Fruit fly (Drosophila melanogaster) whole organism, embryonic: Measurements from ENCODE around the gene RpS28b.

Experiments used
- Asciz ChIP-seq: fragments of 200-800 bp; sonication (Bioruptor generic); optimal IDR thresholded peaks from 2 replicates; lab custom pipeline; 2017; ENCODE audit warnings: missing biosample characterization, mild to moderate bottlenecking, missing genetic modification characterization, missing genetic modification reagents
- B-H2 ChIP-seq: fragments of 200-800 bp; sonication (Bioruptor generic); optimal IDR thresholded peaks from 2 replicates; lab custom pipeline; 2018; ENCODE audit warnings: missing biosample characterization, mild to moderate bottlenecking, missing genetic modification characterization
- CG10431 ChIP-seq: fragments of 200-800 bp; sonication (Bioruptor generic); optimal IDR thresholded peaks from 3 replicates; lab custom pipeline; 2018; ENCODE audit warnings: missing biosample characterization, mild to moderate bottlenecking, missing genetic modification characterization
- CG11247 ChIP-seq: fragments of 200-800 bp; sonication (Bioruptor generic); IDR thresholded peaks from 2 replicates; pipeline ENCODE4 v1.3.6; 2022; ENCODE audit warnings: missing biosample characterization, missing genetic modification characterization
- CG13624 ChIP-seq: fragments of 200-800 bp; sonication (Bioruptor generic); optimal IDR thresholded peaks from 2 replicates; lab custom pipeline; 2016; ENCODE audit warnings: missing biosample characterization, missing genetic modification characterization
- CG14860 ChIP-seq: fragments of 200-800 bp; sonication (Bioruptor generic); IDR thresholded peaks from 3 replicates; pipeline ENCODE4 v1.3.6; 2022; ENCODE audit warnings: missing biosample characterization, missing genetic modification characterization; ENCODE audit not compliant: partially characterized antibody
- CG15479 ChIP-seq: fragments of 200-800 bp; sonication (Bioruptor generic); optimal IDR thresholded peaks from 3 replicates; lab custom pipeline; 2019; ENCODE audit warnings: missing biosample characterization, mild to moderate bottlenecking, missing genetic modification characterization, moderate library complexity
- CG16813 ChIP-seq: fragments of 200-800 bp; sonication (Bioruptor generic); IDR thresholded peaks from 3 replicates; pipeline ENCODE4 v1.3.6; 2022; ENCODE audit warnings: missing biosample characterization, missing genetic modification characterization; ENCODE audit not compliant: partially characterized antibody
- CG16815 ChIP-seq: fragments of 200-800 bp; sonication (Bioruptor generic); optimal IDR thresholded peaks from 3 replicates; lab custom pipeline; 2017; ENCODE audit warnings: missing biosample characterization, mild to moderate bottlenecking, missing genetic modification characterization
- CG18619 ChIP-seq: fragments of 200-800 bp; sonication (Bioruptor generic); optimal IDR thresholded peaks from 3 replicates; lab custom pipeline; 2017; ENCODE audit warnings: missing biosample characterization, mild to moderate bottlenecking, missing genetic modification characterization
- CG2129 ChIP-seq: fragments of 200-800 bp; sonication (Bioruptor generic); IDR thresholded peaks from 2 replicates; pipeline ENCODE4 v1.3.6; 2022; ENCODE audit warnings: missing biosample characterization, missing genetic modification characterization; ENCODE audit not compliant: partially characterized antibody
- CG2889 ChIP-seq: fragments of 200-800 bp; sonication (Bioruptor generic); IDR thresholded peaks from 3 replicates; pipeline ENCODE4 v1.3.6; 2022; ENCODE audit warnings: missing biosample characterization, missing genetic modification characterization
- CG34376 ChIP-seq: fragments of 200-800 bp; sonication (Bioruptor generic); optimal IDR thresholded peaks from 2 replicates; lab custom pipeline; 2018; ENCODE audit warnings: missing biosample characterization, mild to moderate bottlenecking, missing genetic modification characterization
- CG3726 ChIP-seq: fragments of 200-800 bp; sonication (Bioruptor generic); IDR thresholded peaks from 3 replicates; pipeline ENCODE4, ENCODE4 v1.3.6; 2022; ENCODE audit warnings: missing biosample characterization, missing genetic modification characterization
- CG5180 ChIP-seq: fragments of 200-800 bp; sonication (Bioruptor generic); optimal IDR thresholded peaks from 3 replicates; lab custom pipeline; 2017; ENCODE audit warnings: missing biosample characterization, missing genetic modification characterization, mild to moderate bottlenecking, moderate library complexity, missing genetic modification reagents
- CG6175 ChIP-seq: fragments of 200-800 bp; sonication (Bioruptor generic); IDR thresholded peaks from 3 replicates; pipeline ENCODE4 v1.3.6; 2022; ENCODE audit warnings: missing biosample characterization, missing genetic modification characterization
- CG6254 ChIP-seq: fragments of 200-800 bp; sonication (Bioruptor generic); optimal IDR thresholded peaks from 3 replicates; lab custom pipeline; 2017; ENCODE audit warnings: mild to moderate bottlenecking, missing biosample characterization, missing genetic modification reagents, missing genetic modification characterization
- CG6272 ChIP-seq: fragments of 200-800 bp; sonication (Bioruptor generic); IDR thresholded peaks from 2 replicates; pipeline ENCODE4 v1.3.6; 2022; ENCODE audit warnings: missing biosample characterization, missing genetic modification characterization
- CG8388 ChIP-seq: fragments of 200-800 bp; sonication (Bioruptor generic); optimal IDR thresholded peaks from 2 replicates; lab custom pipeline; 2019; ENCODE audit warnings: missing biosample characterization, mild to moderate bottlenecking, missing genetic modification characterization, moderate library complexity
- CG9215 ChIP-seq: fragments of 200-800 bp; sonication (Bioruptor generic); IDR thresholded peaks from 2 replicates; pipeline ENCODE4 v1.3.6; 2022; ENCODE audit warnings: missing biosample characterization, missing genetic modification characterization
- CG9727 ChIP-seq: fragments of 200-800 bp; sonication (Bioruptor generic); optimal IDR thresholded peaks from 3 replicates; lab custom pipeline; 2017; ENCODE audit warnings: missing biosample characterization, mild to moderate bottlenecking, missing genetic modification characterization
- Chrac-16 ChIP-seq: fragments of 200-800 bp; sonication (Bioruptor generic); optimal IDR thresholded peaks from 3 replicates; lab custom pipeline; 2016; ENCODE audit warnings: missing biosample characterization, missing genetic modification characterization
- Ets65A ChIP-seq: fragments of 200-800 bp; sonication (Bioruptor generic); peaks from one replicate; lab custom pipeline; 2016; ENCODE audit warnings: missing biosample characterization, missing genetic modification characterization
- Fer3 ChIP-seq: fragments of 200-800 bp; sonication (Bioruptor generic); optimal IDR thresholded peaks from 2 replicates; lab custom pipeline; 2018; ENCODE audit warnings: missing biosample characterization, mild to moderate bottlenecking, missing genetic modification characterization, moderate library complexity
- Hmr ChIP-seq: fragments of 200-800 bp; sonication (Bioruptor generic); optimal IDR thresholded peaks from 3 replicates; lab custom pipeline; 2017; ENCODE audit warnings: mild to moderate bottlenecking, missing biosample characterization, missing genetic modification reagents, missing genetic modification characterization
- Mad ChIP-seq: fragments of 200-800 bp; sonication (Bioruptor generic); optimal IDR thresholded peaks from 2 replicates; lab custom pipeline; 2016; ENCODE audit warnings: missing biosample characterization, missing genetic modification characterization
- Stat92E ChIP-seq, 3 experiments: fragments of >200 bp in 2 of 3; fragments of 200-800 bp in 1 of 3; sonication (Bioruptor generic) in 1 of 3; optimal IDR thresholded peaks; 2 replicates each; lab custom pipeline; 2017 to 2019; ENCODE audit warnings: missing biosample characterization in 3 of 3, missing genetic modification characterization in 3 of 3, mild to moderate bottlenecking in 1 of 3, moderate library complexity in 1 of 3
- Vsx1 ChIP-seq: fragments of 200-800 bp; sonication (Bioruptor generic); optimal IDR thresholded peaks from 2 replicates; lab custom pipeline; 2017; ENCODE audit warnings: missing biosample characterization, mild to moderate bottlenecking, missing genetic modification characterization, missing genetic modification reagents
- ap ChIP-seq: fragments of 200-800 bp; sonication (Bioruptor generic); IDR thresholded peaks from 2 replicates; pipeline ENCODE4 v1.3.6; 2022; ENCODE audit warnings: missing biosample characterization, missing genetic modification characterization
- bcd ChIP-seq: fragments of 200-800 bp; sonication (Bioruptor generic); optimal IDR thresholded peaks from 2 replicates; lab custom pipeline; 2017; ENCODE audit warnings: missing biosample characterization, mild to moderate bottlenecking, missing genetic modification characterization
- btn ChIP-seq: fragments of 200-800 bp; sonication (Bioruptor generic); optimal IDR thresholded peaks from 2 replicates; lab custom pipeline; 2016; ENCODE audit warnings: missing biosample characterization, missing genetic modification characterization
- chif ChIP-seq, 2 experiments: fragments of 200-800 bp; sonication (Bioruptor generic); optimal IDR thresholded peaks; 3 replicates each; lab custom pipeline; 2016; ENCODE audit warnings: missing biosample characterization in 2 of 2, missing genetic modification characterization in 2 of 2
- ewg ChIP-seq: fragments of 200-800 bp; sonication (Bioruptor generic); optimal IDR thresholded peaks from 3 replicates; lab custom pipeline; 2017; ENCODE audit warnings: mild to moderate bottlenecking, missing biosample characterization, missing genetic modification reagents, missing genetic modification characterization
- exex ChIP-seq: fragments of 200-800 bp; sonication (Bioruptor generic); optimal IDR thresholded peaks from 4 replicates; lab custom pipeline; 2018; ENCODE audit warnings: missing biosample characterization, mild to moderate bottlenecking, missing genetic modification characterization, moderate library complexity
- hbn ChIP-seq: fragments of 200-800 bp; sonication (Bioruptor generic); IDR thresholded peaks from 2 replicates; pipeline ENCODE4 v1.3.6; 2022; ENCODE audit warnings: missing biosample characterization, missing genetic modification characterization; ENCODE audit not compliant: partially characterized antibody
- knrl ChIP-seq: fragments of 200-800 bp; sonication (Bioruptor generic); IDR thresholded peaks from 3 replicates; pipeline ENCODE4 v1.3.6; 2022; ENCODE audit warnings: missing biosample characterization, missing genetic modification characterization; ENCODE audit not compliant: partially characterized antibody
- lov ChIP-seq, 2 experiments: fragments of 200-800 bp in 1 of 2; fragments of >200 bp in 1 of 2; sonication (Bioruptor generic) in 1 of 2; IDR thresholded peaks in 1 of 2; optimal IDR thresholded peaks in 1 of 2; 2 replicates in 1 of 2; 3 replicates in 1 of 2; pipeline versions ENCODE4 v1.3.6 to Lab custom; 2017 to 2022; ENCODE audit warnings: missing biosample characterization in 1 of 2, missing genetic modification characterization in 1 of 2
- nmo ChIP-seq: fragments of 200-800 bp; sonication (Bioruptor generic); optimal IDR thresholded peaks from 2 replicates; lab custom pipeline; 2018; ENCODE audit warnings: missing biosample characterization, mild to moderate bottlenecking, missing genetic modification characterization, moderate library complexity
- odd ChIP-seq: fragments of 200-800 bp; sonication (Bioruptor generic); optimal IDR thresholded peaks from 2 replicates; lab custom pipeline; 2017; ENCODE audit warnings: missing biosample characterization, mild to moderate bottlenecking, missing genetic modification characterization
- pnt ChIP-seq: fragments of 200-800 bp; sonication (Bioruptor generic); optimal IDR thresholded peaks from 3 replicates; lab custom pipeline; 2016; ENCODE audit warnings: missing biosample characterization, missing genetic modification characterization
- prd ChIP-seq, 3 experiments: fragments of >200 bp in 2 of 3; fragments of 200-800 bp in 1 of 3; sonication (Bioruptor generic) in 1 of 3; optimal IDR thresholded peaks in 2 of 3; IDR thresholded peaks in 1 of 3; 2 replicates in 2 of 3; 3 replicates in 1 of 3; pipeline versions ENCODE4 v1.3.6 to Lab custom; 2017 to 2022; ENCODE audit warnings: missing biosample characterization in 1 of 3, missing genetic modification characterization in 1 of 3
- psq ChIP-seq: fragments of 200-800 bp; sonication (Bioruptor generic); optimal IDR thresholded peaks from 2 replicates; lab custom pipeline; 2017; ENCODE audit warnings: missing biosample characterization, missing genetic modification characterization
- sima ChIP-seq: fragments of 200-800 bp; sonication (Bioruptor generic); optimal IDR thresholded peaks from 2 replicates; lab custom pipeline; 2016; ENCODE audit warnings: missing biosample characterization, missing genetic modification characterization
- ssp ChIP-seq: fragments of 200-800 bp; sonication (Bioruptor generic); IDR thresholded peaks from 2 replicates; pipeline ENCODE4 v1.3.6; 2022; ENCODE audit warnings: missing biosample characterization, missing genetic modification characterization
- stwl ChIP-seq: fragments of 200-800 bp; sonication (Bioruptor generic); optimal IDR thresholded peaks from 3 replicates; lab custom pipeline; 2018; ENCODE audit warnings: missing biosample characterization, mild to moderate bottlenecking, missing genetic modification characterization, moderate library complexity
- tgo ChIP-seq: fragments of 200-800 bp; sonication (Bioruptor generic); IDR thresholded peaks from 3 replicates; pipeline ENCODE4 v1.3.6; 2022; ENCODE audit warnings: missing biosample characterization, missing genetic modification characterization
- trh ChIP-seq: fragments of 200-800 bp; sonication (Bioruptor generic); optimal IDR thresholded peaks from 2 replicates; lab custom pipeline; 2016; ENCODE audit warnings: missing biosample characterization, missing genetic modification characterization

Gene RpS28b

dm6 chrX:9600083-9600817 lies 45.8 kb downstream of the RpS28b start (continued):
- no peak for TF ChIP-seq CG15479 (GFP tag; lab: Kevin White, UChicago)
- peak; percentile 69 for TF ChIP-seq tgo (GFP tag; lab: Robert Waterston, UW)
- TF ChIP-seq pnt (GFP tag; lab: Kevin White, UChicago) = peak; percentile 71
- no peak for TF ChIP-seq B-H2 (GFP tag; lab: Kevin White, UChicago)
- peak; percentile 66 for TF ChIP-seq CG8388
- peak; percentile 39 for TF ChIP-seq psq (GFP tag; lab: Kevin White, UChicago)
- TF ChIP-seq CG10431 (GFP tag; lab: Kevin White, UChicago) = no peak
- peak; percentile 63 for TF ChIP-seq CG9215 (GFP tag; lab: Robert Waterston, UW)
- TF ChIP-seq Mad (GFP tag; lab: Kevin White, UChicago) = peak; percentile 51
- no peak for TF ChIP-seq prd (optimal IDR thresholded peaks at IDR 0.05; lab: Kevin White, UChicago)
- peak; percentile 72; the same call in 2 of the 3 replicates for TF ChIP-seq prd (GFP tag; IDR thresholded peaks at IDR 0.05; lab: Robert Waterston, UW)
- TF ChIP-seq knrl = no peak
- TF ChIP-seq CG3726 = no peak
- TF ChIP-seq ap (GFP tag; lab: Robert Waterston, UW) = peak; percentile 37; the same call in 1 of the 2 replicates
- TF ChIP-seq sima (GFP tag; lab: Kevin White, UChicago) = peak; percentile 43
- TF ChIP-seq Asciz (GFP tag; lab: Kevin White, UChicago) = no peak
- peak; percentile 83 for TF ChIP-seq CG9727 (GFP tag; lab: Kevin White, UChicago)
- peak; percentile 90 for TF ChIP-seq Hmr
- no peak for TF ChIP-seq hbn
- TF ChIP-seq nmo (GFP tag; lab: Kevin White, UChicago) = peak; percentile 89
- TF ChIP-seq Fer3 (tag; lab: Kevin White, UChicago) = peak; percentile 59
- TF ChIP-seq CG16813 (GFP tag; lab: Robert Waterston, UW) = no peak
- peak; percentile 53 for TF ChIP-seq CG5180
- TF ChIP-seq CG14860 (GFP tag; lab: Robert Waterston, UW) = no peak
- no peak for TF ChIP-seq Stat92E (GFP tag; optimal IDR thresholded peaks at IDR 0.05; lab: Kevin White, UChicago)
- peak; percentile 77 for TF ChIP-seq ewg (GFP tag; lab: Kevin White, UChicago)
- TF ChIP-seq CG2889 (GFP tag; lab: Robert Waterston, UW) = peak; percentile 45; the same call in 1 of the 3 replicates
- peak; percentile 74 for TF ChIP-seq odd (GFP tag; lab: Kevin White, UChicago)
- TF ChIP-seq CG16815 (GFP tag; lab: Kevin White, UChicago) = peak; percentile 56
- peak; percentile 81 for TF ChIP-seq bcd (GFP tag; lab: Kevin White, UChicago)
- TF ChIP-seq CG2129 = no peak
- TF ChIP-seq CG13624 (GFP tag; lab: Kevin White, UChicago) = peak; percentile 93
- TF ChIP-seq btn (GFP tag; lab: Kevin White, UChicago) = no peak
- peak; percentile 58 for TF ChIP-seq ssp
- peak; percentile 61 for TF ChIP-seq trh (GFP tag; lab: Kevin White, UChicago)
- TF ChIP-seq CG6175 = peak; percentile 49; the same call in 1 of the 3 replicates
- TF ChIP-seq CG34376 = peak; percentile 60
- TF ChIP-seq Vsx1 = peak; percentile 49
- TF ChIP-seq CG6254 (GFP tag; lab: Kevin White, UChicago) = peak; percentile 13
- peak; percentile 59 to 84 for TF ChIP-seq chif (GFP tag; optimal IDR thresholded peaks at IDR 0.05; lab: Kevin White, UChicago)
- no peak for TF ChIP-seq stwl
- peak; percentile 52 for TF ChIP-seq CG6272 (GFP tag; lab: Robert Waterston, UW)
- TF ChIP-seq Ets65A (GFP tag; lab: Kevin White, UChicago) = peak; percentile 97
- TF ChIP-seq CG18619 (GFP tag; lab: Kevin White, UChicago) = peak; percentile 77
- TF ChIP-seq CG11247 = 0 out of 2 replicates have a peak, but pooled peaks have one; percentile 34
- no peak for TF ChIP-seq lov (optimal IDR thresholded peaks at IDR 0.05; lab: Kevin White, UChicago)
- TF ChIP-seq lov (GFP tag; IDR thresholded peaks at IDR 0.05; lab: Robert Waterston, UW) = no peak
- TF ChIP-seq Chrac-16 (GFP tag; lab: Kevin White, UChicago) = peak; percentile 65
- no peak for TF ChIP-seq exex
